Fruit fly (Drosophila melanogaster) whole organism, embryonic: Measurements from ENCODE around the gene CG13247.
A peak's percentile ranks its signal among the peaks of the same experiment; 100 is the strongest.

Experiments
- B-H1 ChIP-seq: fragments of 200-800 bp; sonication (Bioruptor generic); IDR thresholded peaks from 3 replicates; pipeline ENCODE4 v1.3.6; 2022; ENCODE audit warnings: missing biosample characterization, missing genetic modification characterization
- B-H2 ChIP-seq: fragments of 200-800 bp; sonication (Bioruptor generic); optimal IDR thresholded peaks from 2 replicates; lab custom pipeline; 2018; ENCODE audit warnings: missing biosample characterization, mild to moderate bottlenecking, missing genetic modification characterization
- Blimp-1 ChIP-seq: fragments of 200-800 bp; sonication (Bioruptor generic); optimal IDR thresholded peaks from 3 replicates; lab custom pipeline; 2018; ENCODE audit warnings: missing biosample characterization, missing genetic modification characterization, mild to moderate bottlenecking, moderate library complexity, missing genetic modification reagents
- CG10565 ChIP-seq: fragments of 200-800 bp; sonication (Bioruptor generic); optimal IDR thresholded peaks from 3 replicates; lab custom pipeline; 2016; ENCODE audit warnings: missing biosample characterization, mild to moderate bottlenecking, missing genetic modification characterization
- CG11093 ChIP-seq: fragments of 200-800 bp; sonication (Bioruptor generic); IDR thresholded peaks from 3 replicates; pipeline ENCODE4 v1.3.6; 2022; ENCODE audit warnings: missing biosample characterization, missing genetic modification characterization
- CG12299 ChIP-seq: fragments of 200-800 bp; sonication (Bioruptor generic); optimal IDR thresholded peaks from 2 replicates; lab custom pipeline; 2018; ENCODE audit warnings: missing biosample characterization, mild to moderate bottlenecking, missing genetic modification characterization
- CG14710 ChIP-seq: fragments of 200-800 bp; sonication (Bioruptor generic); optimal IDR thresholded peaks from 3 replicates; lab custom pipeline; 2019; ENCODE audit warnings: missing biosample characterization, mild to moderate bottlenecking, missing genetic modification characterization, moderate library complexity
- CG15514 ChIP-seq: fragments of 200-800 bp; sonication (Bioruptor generic); optimal IDR thresholded peaks from 3 replicates; lab custom pipeline; 2017; ENCODE audit warnings: missing biosample characterization, missing genetic modification characterization, mild to moderate bottlenecking, moderate library complexity, missing genetic modification reagents
- CG17186 ChIP-seq: fragments of 200-800 bp; sonication (Bioruptor generic); optimal IDR thresholded peaks from 3 replicates; lab custom pipeline; 2017; ENCODE audit warnings: missing biosample characterization, missing genetic modification reagents, missing genetic modification characterization
- CG17385 ChIP-seq: fragments of 200-800 bp; sonication (Bioruptor generic); optimal IDR thresholded peaks from 3 replicates; lab custom pipeline; 2018; ENCODE audit warnings: missing biosample characterization, mild to moderate bottlenecking, missing genetic modification characterization
- CG17568 ChIP-seq: fragments of 200-800 bp; sonication (Bioruptor generic); optimal IDR thresholded peaks from 2 replicates; lab custom pipeline; 2018; ENCODE audit warnings: missing biosample characterization, mild to moderate bottlenecking, missing genetic modification characterization, moderate library complexity
- CG17912 ChIP-seq: fragments of 200-800 bp; sonication (Bioruptor generic); optimal IDR thresholded peaks from 2 replicates; lab custom pipeline; 2018; ENCODE audit warnings: missing biosample characterization, mild to moderate bottlenecking, missing genetic modification characterization
- CG18262 ChIP-seq: fragments of 200-800 bp; optimal IDR thresholded peaks from 3 replicates; lab custom pipeline; 2019; ENCODE audit warnings: missing biosample characterization, mild to moderate bottlenecking, missing genetic modification characterization, moderate library complexity
- CG1832 ChIP-seq: fragments of 200-800 bp; sonication (Bioruptor generic); optimal IDR thresholded peaks from 2 replicates; lab custom pipeline; 2017; ENCODE audit warnings: missing biosample characterization, mild to moderate bottlenecking, missing genetic modification characterization, inconsistent platforms
- CG18599 ChIP-seq: fragments of 200-800 bp; sonication (Bioruptor generic); optimal IDR thresholded peaks from 3 replicates; lab custom pipeline; 2017; ENCODE audit warnings: missing biosample characterization, missing genetic modification characterization, mild to moderate bottlenecking, moderate library complexity, missing genetic modification reagents
- CG2712 ChIP-seq: fragments of 200-800 bp; optimal IDR thresholded peaks from 3 replicates; lab custom pipeline; 2019; ENCODE audit warnings: missing biosample characterization, mild to moderate bottlenecking, missing genetic modification characterization, moderate library complexity
- CG30431 ChIP-seq: fragments of 200-800 bp; sonication (Bioruptor generic); optimal IDR thresholded peaks from 2 replicates; lab custom pipeline; 2017; ENCODE audit warnings: missing biosample characterization, missing genetic modification characterization
- CG4854 ChIP-seq: fragments of 200-800 bp; sonication (Bioruptor generic); optimal IDR thresholded peaks from 2 replicates; lab custom pipeline; 2016; ENCODE audit warnings: missing biosample characterization, missing genetic modification characterization, inconsistent platforms
- CG7745 ChIP-seq: fragments of 200-800 bp; sonication (Bioruptor generic); optimal IDR thresholded peaks from 2 replicates; lab custom pipeline; 2018; ENCODE audit warnings: missing biosample characterization, mild to moderate bottlenecking, missing genetic modification characterization, moderate library complexity
- CG8924 ChIP-seq: fragments of 200-800 bp; optimal IDR thresholded peaks from 3 replicates; lab custom pipeline; 2019; ENCODE audit warnings: missing biosample characterization, mild to moderate bottlenecking, missing genetic modification characterization, moderate library complexity
- D ChIP-seq, 2 experiments: fragments of 200-800 bp in 1 of 2; fragments of >200 bp in 1 of 2; sonication (Bioruptor generic) in 1 of 2; optimal IDR thresholded peaks; 2 replicates in 1 of 2; 3 replicates in 1 of 2; lab custom pipeline; 2017; ENCODE audit warnings: mild to moderate bottlenecking in 1 of 2, missing biosample characterization in 1 of 2, missing genetic modification characterization in 1 of 2, missing genetic modification reagents in 1 of 2
- Dp ChIP-seq: fragments of 200-800 bp; sonication (Bioruptor generic); optimal IDR thresholded peaks from 2 replicates; lab custom pipeline; 2018; ENCODE audit warnings: missing biosample characterization, mild to moderate bottlenecking, missing genetic modification characterization, moderate library complexity
- Eip74EF ChIP-seq, 2 experiments: fragments of 200-800 bp in 1 of 2; fragments of >200 bp in 1 of 2; sonication (Bioruptor generic) in 1 of 2; optimal IDR thresholded peaks; 2 replicates each; lab custom pipeline; 2017 to 2019; ENCODE audit warnings: missing biosample characterization in 2 of 2, missing genetic modification characterization in 2 of 2, mild to moderate bottlenecking in 1 of 2, moderate library complexity in 1 of 2
- Elba2 ChIP-seq: fragments of 200-800 bp; sonication (Bioruptor generic); optimal IDR thresholded peaks from 3 replicates; lab custom pipeline; 2016; ENCODE audit warnings: missing biosample characterization, missing genetic modification characterization
- Hmx ChIP-seq: fragments of 200-800 bp; sonication (Bioruptor generic); optimal IDR thresholded peaks from 2 replicates; lab custom pipeline; 2016; ENCODE audit warnings: missing biosample characterization, missing genetic modification characterization
- Lim3 ChIP-seq: fragments of 200-800 bp; sonication (Bioruptor generic); IDR thresholded peaks from 2 replicates; pipeline ENCODE4 v1.3.6; 2022; ENCODE audit warnings: missing biosample characterization, missing genetic modification characterization
- NK7.1 ChIP-seq: fragments of 200-800 bp; sonication (Bioruptor generic); optimal IDR thresholded peaks from 3 replicates; lab custom pipeline; 2016; ENCODE audit warnings: missing biosample characterization, missing genetic modification characterization
- Neu2 ChIP-seq: fragments of 200-800 bp; sonication (Bioruptor generic); optimal IDR thresholded peaks from 3 replicates; lab custom pipeline; 2016; ENCODE audit warnings: missing biosample characterization, missing genetic modification characterization, borderline replicate concordance
- Oaz ChIP-seq: fragments of 200-800 bp; sonication (Bioruptor generic); IDR thresholded peaks from 2 replicates; pipeline ENCODE4 v1.3.6; 2022; ENCODE audit warnings: missing biosample characterization, missing genetic modification characterization
- Oli ChIP-seq: fragments of 200-800 bp; sonication (Bioruptor generic); optimal IDR thresholded peaks from 2 replicates; lab custom pipeline; 2018; ENCODE audit warnings: missing biosample characterization, mild to moderate bottlenecking, missing genetic modification characterization, moderate library complexity
- Sox100B ChIP-seq: fragments of 200-800 bp; sonication (Bioruptor generic); optimal IDR thresholded peaks from 3 replicates; lab custom pipeline; 2018; ENCODE audit warnings: missing biosample characterization, mild to moderate bottlenecking, missing genetic modification characterization
- Ssrp ChIP-seq: fragments of 200-800 bp; sonication (Bioruptor generic); optimal IDR thresholded peaks from 2 replicates; lab custom pipeline; 2018; ENCODE audit warnings: missing biosample characterization, mild to moderate bottlenecking, missing genetic modification characterization, moderate library complexity
- Vsx1 ChIP-seq: fragments of 200-800 bp; sonication (Bioruptor generic); optimal IDR thresholded peaks from 2 replicates; lab custom pipeline; 2017; ENCODE audit warnings: missing biosample characterization, mild to moderate bottlenecking, missing genetic modification characterization, missing genetic modification reagents
- caup ChIP-seq: fragments of 200-800 bp; sonication (Bioruptor generic); optimal IDR thresholded peaks from 3 replicates; lab custom pipeline; 2017; ENCODE audit warnings: missing biosample characterization, mild to moderate bottlenecking, missing genetic modification characterization, moderate library complexity; ENCODE audit not compliant: severe bottlenecking
- fd102C ChIP-seq: fragments of 200-800 bp; sonication (Bioruptor generic); optimal IDR thresholded peaks from 2 replicates; lab custom pipeline; 2018; ENCODE audit warnings: missing biosample characterization, mild to moderate bottlenecking, missing genetic modification characterization, moderate library complexity
- gce ChIP-seq: fragments of 200-800 bp; sonication (Bioruptor generic); IDR thresholded peaks from 3 replicates; pipeline ENCODE4 v1.3.6; 2022; ENCODE audit warnings: missing biosample characterization, missing genetic modification characterization
- gem ChIP-seq: fragments of 200-800 bp; sonication (Bioruptor generic); optimal IDR thresholded peaks from 2 replicates; lab custom pipeline; 2019; ENCODE audit warnings: missing biosample characterization, mild to moderate bottlenecking, missing genetic modification characterization, moderate library complexity
- luna ChIP-seq: fragments of 200-800 bp; sonication (Bioruptor generic); optimal IDR thresholded peaks from 2 replicates; lab custom pipeline; 2016; ENCODE audit warnings: missing biosample characterization, missing genetic modification characterization
- prd ChIP-seq, 3 experiments: fragments of >200 bp in 2 of 3; fragments of 200-800 bp in 1 of 3; sonication (Bioruptor generic) in 1 of 3; optimal IDR thresholded peaks in 2 of 3; IDR thresholded peaks in 1 of 3; 2 replicates in 2 of 3; 3 replicates in 1 of 3; pipeline versions ENCODE4 v1.3.6 to Lab custom; 2017 to 2022; ENCODE audit warnings: missing biosample characterization in 1 of 3, missing genetic modification characterization in 1 of 3
- pros ChIP-seq: fragments of 200-800 bp; sonication (Bioruptor generic); optimal IDR thresholded peaks from 3 replicates; lab custom pipeline; 2019; ENCODE audit warnings: missing biosample characterization, mild to moderate bottlenecking, missing genetic modification characterization, moderate library complexity
- salm ChIP-seq: fragments of 200-800 bp; sonication (Bioruptor generic); optimal IDR thresholded peaks from 2 replicates; lab custom pipeline; 2018; ENCODE audit warnings: missing biosample characterization, mild to moderate bottlenecking, missing genetic modification characterization
- sens ChIP-seq: fragments of 200-800 bp; sonication (Bioruptor generic); peaks from one replicate; lab custom pipeline; 2016; ENCODE audit warnings: missing biosample characterization, missing genetic modification characterization
- sisA ChIP-seq: fragments of 200-800 bp; sonication (Bioruptor generic); IDR thresholded peaks from 2 replicates; pipeline ENCODE4 v1.3.6; 2022; ENCODE audit warnings: missing biosample characterization, missing genetic modification characterization
- z ChIP-seq: fragments of 200-800 bp; sonication (Bioruptor generic); IDR thresholded peaks from 3 replicates; pipeline ENCODE4 v1.3.6; 2022; ENCODE audit warnings: missing biosample characterization, missing genetic modification characterization
- zen2 ChIP-seq: fragments of 200-800 bp; sonication (Bioruptor generic); IDR thresholded peaks from 3 replicates; pipeline ENCODE4 v1.3.6; 2022; ENCODE audit warnings: missing biosample characterization, missing genetic modification characterization; ENCODE audit not compliant: partially characterized antibody

The CG13247 gene

dm6 chr3L:20405337-20405887, 35.3 kb downstream of the CG13247 start (continued):
- TF ChIP-seq Oli (tag; lab: Kevin White, UChicago) (no peak), Oaz (GFP tag; lab: Robert Waterston, UW) (no peak), Neu2 (GFP tag; lab: Kevin White, UChicago) (peak; percentile 53), Hmx (GFP tag; lab: Kevin White, UChicago) (no peak), CG18262 (tag; lab: Kevin White, UChicago) (no peak), CG17186 (no peak), D (optimal IDR thresholded peaks at IDR 0.05; lab: Kevin White, UChicago) (peak; percentile 82), D (GFP tag; optimal IDR thresholded peaks at IDR 0.05; lab: Kevin White, UChicago) (no peak), B-H2 (GFP tag; lab: Kevin White, UChicago) (no peak), Lim3 (GFP tag; lab: Robert Waterston, UW) (no peak), pros (GFP tag; lab: Kevin White, UChicago) (peak; percentile 44), CG17568 (GFP tag; lab: Kevin White, UChicago) (peak; percentile 76), CG4854 (GFP tag; lab: Kevin White, UChicago) (no peak), prd (optimal IDR thresholded peaks at IDR 0.05; lab: Kevin White, UChicago) (no peak), prd (GFP tag; IDR thresholded peaks at IDR 0.05; lab: Robert Waterston, UW) (no peak; the same call in 2 of the 3 replicates), Dp (GFP tag; lab: Kevin White, UChicago) (no peak), z (no peak), zen2 (GFP tag; lab: Robert Waterston, UW) (no peak), CG17385 (GFP tag; lab: Kevin White, UChicago) (no peak), sens (GFP tag; lab: Kevin White, UChicago) (peak; percentile 78), CG7745 (tag; lab: Kevin White, UChicago) (no peak), Ssrp (no peak), B-H1 (GFP tag; lab: Robert Waterston, UW) (no peak), CG1832 (GFP tag; lab: Kevin White, UChicago) (no peak), Elba2 (no peak), CG11093 (GFP tag; lab: Robert Waterston, UW) (no peak), CG14710 (tag; lab: Kevin White, UChicago) (no peak), NK7.1 (no peak)

- TF ChIP-seq CG8924, result peak; percentile 18
- peak; percentile 2 for TF ChIP-seq CG2712 (tag; lab: Kevin White, UChicago)
- TF ChIP-seq sisA (GFP tag; lab: Robert Waterston, UW), result no peak
- TF ChIP-seq salm (tag; lab: Kevin White, UChicago), result peak; percentile 67
- TF ChIP-seq CG12299 (tag; lab: Kevin White, UChicago), result peak; percentile 34
- peak; percentile 19 for TF ChIP-seq CG17912
- peak; percentile 0 for TF ChIP-seq CG18599
- peak; percentile 72 for TF ChIP-seq Vsx1 (GFP tag; lab: Kevin White, UChicago)
- TF ChIP-seq CG10565, result no peak
- TF ChIP-seq gce (GFP tag; lab: Robert Waterston, UW), result no peak
- TF ChIP-seq fd102C (GFP tag; lab: Kevin White, UChicago), result peak; percentile 13
- peak; percentile 30 for TF ChIP-seq gem (tag; lab: Kevin White, UChicago)
- TF ChIP-seq Blimp-1 (GFP tag; lab: Kevin White, UChicago), result peak; percentile 31
- peak in 1 of 2 experiments; percentile 26 for TF ChIP-seq Eip74EF (GFP tag; optimal IDR thresholded peaks at IDR 0.05; lab: Kevin White, UChicago)
- TF ChIP-seq CG15514, result peak; percentile 27
- peak; percentile 88 for TF ChIP-seq CG7745 (tag; lab: Kevin White, UChicago)
- TF ChIP-seq CG30431 (GFP tag; lab: Kevin White, UChicago), result no peak
- TF ChIP-seq Sox100B (GFP tag; lab: Kevin White, UChicago), result peak; percentile 29
- TF ChIP-seq caup (GFP tag; lab: Kevin White, UChicago), result peak; percentile 27
- no peak for TF ChIP-seq luna
Observed at dm6 chr3L:20405971-20406948, 36.1 kb downstream of the CG13247 start.
